Fruit fly (Drosophila melanogaster): ENCODE results near the gene Rpt4.

The Rpt4 gene

dm6 chrX:6267745-6268582 is 23.1 kb downstream of the Rpt4 start, which contains the start of gene Spt6:
Gene Spt6, plus strand, starts transcription at chrX:6267797.
- TF ChIP-seq CG6276 (GFP tag; optimal IDR thresholded peaks at IDR 0.05), result no peak
- no peak for TF ChIP-seq esn (GFP tag; optimal IDR thresholded peaks at IDR 0.05)
- TF ChIP-seq CG15336 (GFP tag; IDR thresholded peaks at IDR 0.05), result no peak
- peak; percentile 23 for TF ChIP-seq CG1621 (tag; optimal IDR thresholded peaks at IDR 0.05)
- TF ChIP-seq CG11294 (GFP tag; IDR thresholded peaks at IDR 0.05), result no peak
- TF ChIP-seq CG3919 (GFP tag; optimal IDR thresholded peaks at IDR 0.05), result no peak
- no peak for TF ChIP-seq lz (GFP tag; optimal IDR thresholded peaks at IDR 0.05)
- no peak for TF ChIP-seq Met (GFP tag; optimal IDR thresholded peaks at IDR 0.05)
- no peak for TF ChIP-seq CG8119 (GFP tag; IDR thresholded peaks at IDR 0.05)
- TF ChIP-seq CG8319 (GFP tag; optimal IDR thresholded peaks at IDR 0.05), result no peak
- TF ChIP-seq CG32006 (GFP tag; optimal IDR thresholded peaks at IDR 0.05), result no peak
- no peak for TF ChIP-seq CG6854 (GFP tag; optimal IDR thresholded peaks at IDR 0.05)
- TF ChIP-seq pdm3 (GFP tag; optimal IDR thresholded peaks at IDR 0.05), result no peak
- peak in 1 of 2 experiments; percentile 8 for TF ChIP-seq ss (GFP tag; optimal IDR thresholded peaks at IDR 0.05)
- TF ChIP-seq Eip78C (GFP tag), result peak; percentile 5
- no peak for TF ChIP-seq eg (GFP tag; IDR thresholded peaks at IDR 0.05)
- TF ChIP-seq svp (GFP tag), result peak; percentile 34
- no peak for TF ChIP-seq Smox (GFP tag; optimal IDR thresholded peaks at IDR 0.05)
- no peak for TF ChIP-seq fd59A (GFP tag; optimal IDR thresholded peaks at IDR 0.05)
- TF ChIP-seq CG8632 (GFP tag; optimal IDR thresholded peaks at IDR 0.05), result no peak

DNA sequence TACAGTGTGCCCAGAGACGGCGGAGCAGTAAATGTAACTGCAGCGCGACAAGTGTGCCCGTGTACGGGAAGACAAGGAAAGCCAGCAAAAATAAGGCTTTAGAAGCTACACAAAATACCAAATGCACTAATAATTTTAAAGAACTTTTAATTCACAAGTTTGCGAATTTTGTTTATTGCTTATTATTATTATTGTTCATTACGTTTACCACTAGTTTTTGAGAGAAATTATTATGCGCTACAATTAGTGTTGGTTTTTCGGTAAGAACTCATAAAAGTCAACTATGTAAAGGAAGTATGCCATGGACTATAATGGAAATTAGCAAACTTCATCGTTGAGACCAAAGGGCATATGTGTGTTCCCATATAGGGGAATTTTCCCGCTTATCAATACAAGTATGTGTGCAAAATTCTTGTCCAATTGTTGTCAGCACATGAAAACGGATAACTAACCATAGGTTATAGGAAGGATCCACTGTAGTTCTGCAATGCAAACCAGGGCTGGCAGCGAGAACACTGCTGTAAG is 23.8 kb downstream of the Rpt4 start, which contains the start of gene schlank:
Gene schlank (minus strand): TSS at position 42 of the 525 bp plus-strand sequence.
- TF ChIP-seq CG8632 (GFP tag; optimal IDR thresholded peaks at IDR 0.05) (no peak), eg (GFP tag; IDR thresholded peaks at IDR 0.05) (peak; percentile 81), Eip93F (GFP tag; optimal IDR thresholded peaks at IDR 0.05) (no peak), CG11902 (GFP tag; optimal IDR thresholded peaks at IDR 0.05) (peak; percentile 49), CG6854 (GFP tag; optimal IDR thresholded peaks at IDR 0.05) (no peak), Blimp-1 (GFP tag; optimal IDR thresholded peaks at IDR 0.05) (peak; percentile 5), cyc (GFP tag; optimal IDR thresholded peaks at IDR 0.05) (peak; percentile 61), CG3919 (GFP tag; optimal IDR thresholded peaks at IDR 0.05) (peak; percentile 41), CG6792 (GFP tag; optimal IDR thresholded peaks at IDR 0.05) (peak; percentile 28), Met (GFP tag; optimal IDR thresholded peaks at IDR 0.05) (peak; percentile 54), CG31627 (GFP tag; optimal IDR thresholded peaks at IDR 0.05) (peak; percentile 74), vri (GFP tag; optimal IDR thresholded peaks at IDR 0.05) (peak; percentile 32), svp (GFP tag) (peak; percentile 71), CG16779 (tag; optimal IDR thresholded peaks at IDR 0.05) (no peak), dac (GFP tag; optimal IDR thresholded peaks at IDR 0.05) (peak; percentile 10), pdm3 (GFP tag; optimal IDR thresholded peaks at IDR 0.05) (no peak), acj6 (GFP tag; optimal IDR thresholded peaks at IDR 0.05) (no peak), lz (GFP tag; optimal IDR thresholded peaks at IDR 0.05) (peak; percentile 59), esn (GFP tag; optimal IDR thresholded peaks at IDR 0.05) (peak; percentile 61), CG10669 (GFP tag; optimal IDR thresholded peaks at IDR 0.05) (no peak), Lpt (GFP tag; optimal IDR thresholded peaks at IDR 0.05) (no peak), spab (GFP tag; optimal IDR thresholded peaks at IDR 0.05) (no peak), net (GFP tag; optimal IDR thresholded peaks at IDR 0.05) (peak; percentile 19), Ets96B (tag; optimal IDR thresholded peaks at IDR 0.05) (peak; percentile 38), topi (GFP tag; optimal IDR thresholded peaks at IDR 0.05) (peak; percentile 43), CG34406 (GFP tag; optimal IDR thresholded peaks at IDR 0.05) (peak; percentile 15), fd59A (GFP tag; optimal IDR thresholded peaks at IDR 0.05) (peak; percentile 12), fkh (GFP tag; optimal IDR thresholded peaks at IDR 0.05) (no peak), dsx (GFP tag; optimal IDR thresholded peaks at IDR 0.05; ENCODE audit: poor library complexity, severe bottlenecking) (peak; percentile 51), Eip78C (GFP tag) (peak; percentile 85), Ets21C (GFP tag; optimal IDR thresholded peaks at IDR 0.05) (peak; percentile 48), CG1621 (tag; optimal IDR thresholded peaks at IDR 0.05) (no peak), Smox (GFP tag; optimal IDR thresholded peaks at IDR 0.05) (no peak), Sox15 (GFP tag; optimal IDR thresholded peaks at IDR 0.05) (peak; percentile 52), Gug (GFP tag; IDR thresholded peaks at IDR 0.05) (peak; percentile 42; the same call in 1 of the 2 replicates), Sox14 (GFP tag; optimal IDR thresholded peaks at IDR 0.05) (peak; percentile 42), Sox102F (GFP tag; optimal IDR thresholded peaks at IDR 0.05) (no peak), Hr39 (GFP tag; optimal IDR thresholded peaks at IDR 0.05) (peak; percentile 70), CG15336 (GFP tag; IDR thresholded peaks at IDR 0.05) (peak; percentile 62), fd85E (GFP tag; optimal IDR thresholded peaks at IDR 0.05) (no peak)

Data from whole organism, prepupa.